Worm (Caenorhabditis elegans) whole organism, midembryonic: ENCODE measurements around the gene srxa-10.

Experiments
- flt-1 ChIP-seq: fragments of 200-800 bp; sonication (Bioruptor generic); IDR thresholded peaks from 2 replicates; pipeline ENCODE4 v1.3.6; 2022; ENCODE audit warnings: missing genetic modification characterization, missing compliant biosample characterization
- klf-2 ChIP-seq: fragments of 200-800 bp; sonication (Bioruptor generic); conservative IDR thresholded peaks from 2 replicates; pipeline ENCODE4 v1.3.6; 2022; ENCODE audit warnings: missing genetic modification reagents, missing genetic modification characterization, missing compliant biosample characterization
- tab-1 ChIP-seq: fragments of 200-800 bp; sonication (Bioruptor generic); IDR thresholded peaks from 2 replicates; pipeline ENCODE4 v1.3.6; 2022; ENCODE audit warnings: missing genetic modification characterization, missing compliant biosample characterization
- ztf-23 ChIP-seq: fragments of 200-800 bp; sonication (Bioruptor generic); IDR thresholded peaks from 2 replicates; pipeline ENCODE4 v1.3.6; 2022; ENCODE audit warnings: missing genetic modification reagents, missing genetic modification characterization, missing compliant biosample characterization

DNA sequence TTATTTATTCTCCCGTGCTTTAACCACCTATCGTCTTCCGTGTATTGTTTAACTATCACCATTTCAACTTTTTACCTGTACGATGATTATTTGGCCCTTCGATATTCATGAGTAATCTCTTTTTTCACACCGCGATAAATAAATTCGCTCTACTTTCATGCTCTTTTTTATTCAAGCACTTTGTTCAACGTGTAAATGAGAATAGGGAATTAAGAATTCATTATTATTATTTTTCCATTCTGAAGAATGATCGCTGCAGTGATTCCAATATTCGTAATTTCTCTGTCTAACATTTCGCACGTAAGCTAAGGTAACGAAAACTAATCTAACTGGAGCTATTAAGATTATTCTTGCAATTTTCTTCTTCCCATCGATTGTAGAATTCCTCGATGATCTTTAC, 47.7 kb downstream of the srxa-10 start, which contains the start of gene T05G5.4:
- TF ChIP-seq ztf-23 (GFP tag; lab: Robert Waterston, UW) (no peak), flt-1 (GFP tag; lab: Robert Waterston, UW) (no peak), tab-1 (no peak), klf-2 (GFP tag; lab: Robert Waterston, UW) (no peak)
